Worm (Caenorhabditis elegans) whole organism, L4 larva: ENCODE results near the gene F25G6.9.

Experiments used
- F26F4.8 ChIP-seq: fragments of 200-800 bp; sonication (Bioruptor generic); conservative IDR thresholded peaks from 2 replicates; pipeline ENCODE4 v1.3.6; 2022; ENCODE audit warnings: missing genetic modification characterization, missing compliant biosample characterization
- Y48G9A.11 ChIP-seq: fragments of 200-800 bp; sonication (Bioruptor generic); IDR thresholded peaks from 2 replicates; pipeline ENCODE4 v1.3.6; 2022; ENCODE audit warnings: missing genetic modification reagents, missing genetic modification characterization, missing compliant biosample characterization
- ZK546.5 ChIP-seq, 2 experiments: sonication (generic microtip); optimal IDR thresholded peaks; 2 replicates each; lab custom pipeline; 2017; ENCODE audit warnings: missing biosample characterization in 2 of 2, missing genetic modification characterization in 2 of 2
- ama-1 ChIP-seq: fragments of 150-350 bp; optimal IDR thresholded peaks from 2 replicates; lab custom pipeline; 2014; ENCODE audit warnings: inconsistent platforms, mixed read lengths
- attf-4 ChIP-seq: sonication (generic microtip); optimal IDR thresholded peaks from 3 replicates; lab custom pipeline; 2017; ENCODE audit warnings: missing biosample characterization, missing genetic modification characterization
- ceh-28 ChIP-seq: fragments of 150-350 bp; optimal IDR thresholded peaks from 2 replicates; lab custom pipeline; 2014; ENCODE audit warnings: missing biosample characterization, missing genetic modification reagents, missing genetic modification characterization
- ctbp-1 ChIP-seq: fragments of 200-800 bp; sonication (Bioruptor generic); IDR thresholded peaks from 2 replicates; pipeline ENCODE4 v1.3.6; 2022; ENCODE audit warnings: missing genetic modification reagents, missing genetic modification characterization, missing compliant biosample characterization
- daf-12 ChIP-seq: fragments of 150-350 bp; optimal IDR thresholded peaks from 2 replicates; lab custom pipeline; 2014; ENCODE audit warnings: missing biosample characterization, missing genetic modification reagents, missing genetic modification characterization
- daf-16 ChIP-seq, 3 experiments: sonication (generic microtip); optimal IDR thresholded peaks; 2 replicates each; lab custom pipeline; 2016 to 2017; ENCODE audit warnings: missing genetic modification characterization in 3 of 3, missing genetic modification reagents in 3 of 3, mild to moderate bottlenecking in 2 of 3, missing compliant biosample characterization in 2 of 3, missing biosample characterization in 1 of 3, moderate library complexity in 1 of 3
- daf-19 ChIP-seq: fragments of 200-800 bp; sonication (Bioruptor generic); conservative IDR thresholded peaks from 2 replicates; pipeline ENCODE4 v1.3.6; 2022; ENCODE audit warnings: missing genetic modification characterization, missing compliant biosample characterization
- dmd-6 ChIP-seq: fragments of 200-800 bp; sonication (Bioruptor generic); IDR thresholded peaks from 2 replicates; pipeline ENCODE4 v1.3.6; 2022; ENCODE audit warnings: missing genetic modification reagents, missing genetic modification characterization, missing compliant biosample characterization
- dmd-8 ChIP-seq: fragments of 200-800 bp; sonication (Bioruptor generic); IDR thresholded peaks from 2 replicates; pipeline ENCODE4 v1.3.6; 2022; ENCODE audit warnings: missing genetic modification characterization, missing compliant biosample characterization
- dmd-9 ChIP-seq: fragments of 200-800 bp; sonication (Bioruptor generic); IDR thresholded peaks from 2 replicates; pipeline ENCODE4 v1.3.6; 2022; ENCODE audit warnings: missing genetic modification reagents, missing genetic modification characterization, missing compliant biosample characterization
- duxl-1 ChIP-seq: sonication (generic microtip); optimal IDR thresholded peaks from 2 replicates; lab custom pipeline; 2016; ENCODE audit warnings: mild to moderate bottlenecking, missing genetic modification characterization, moderate library complexity, missing compliant biosample characterization; ENCODE audit not compliant: poor library complexity
- egl-43 ChIP-seq: fragments of 200-800 bp; sonication (Bioruptor generic); IDR thresholded peaks from 2 replicates; pipeline ENCODE4 v1.3.6; 2022; ENCODE audit warnings: missing genetic modification reagents, missing genetic modification characterization, missing compliant biosample characterization
- fos-1 ChIP-seq: fragments of 150-350 bp; optimal IDR thresholded peaks from 2 replicates; lab custom pipeline; 2014; ENCODE audit warnings: missing biosample characterization, missing genetic modification characterization
- hlh-11 ChIP-seq: fragments of 200-800 bp; sonication (Bioruptor generic); optimal IDR thresholded peaks from 2 replicates; lab custom pipeline; 2018; ENCODE audit warnings: mild to moderate bottlenecking, missing genetic modification characterization, missing compliant biosample characterization
- hlh-30 ChIP-seq: sonication (generic microtip); optimal IDR thresholded peaks from 2 replicates; lab custom pipeline; 2017; ENCODE audit warnings: antibody characterized with exemption, mild to moderate bottlenecking, missing genetic modification characterization, missing compliant biosample characterization; ENCODE audit not compliant: insufficient read depth
- hmg-1.1 ChIP-seq: fragments of 200-800 bp; sonication (Bioruptor generic); IDR thresholded peaks from 2 replicates; pipeline ENCODE4 v1.3.6; 2022; ENCODE audit warnings: missing genetic modification reagents, missing genetic modification characterization, missing compliant biosample characterization
- lim-7 ChIP-seq: fragments of 200-800 bp; sonication (Bioruptor generic); IDR thresholded peaks from 2 replicates; pipeline ENCODE4 v1.3.6; 2022; ENCODE audit warnings: missing genetic modification characterization, missing compliant biosample characterization
- lin-1 ChIP-seq: fragments of 200-800 bp; sonication (Bioruptor generic); IDR thresholded peaks from 2 replicates; pipeline ENCODE4 v1.3.6; 2022; ENCODE audit warnings: missing genetic modification reagents, missing genetic modification characterization, missing compliant biosample characterization
- lin-13 ChIP-seq: fragments of 150-350 bp; optimal IDR thresholded peaks from 2 replicates; lab custom pipeline; 2014; ENCODE audit warnings: missing biosample characterization, missing genetic modification reagents, missing genetic modification characterization
- lin-15B ChIP-seq: fragments of 150-350 bp; sonication (generic microtip); optimal IDR thresholded peaks from 3 replicates; lab custom pipeline; 2014; ENCODE audit warnings: missing biosample characterization, missing genetic modification characterization
- lin-38 ChIP-seq: fragments of 200-800 bp; sonication (Bioruptor generic); IDR thresholded peaks from 2 replicates; pipeline ENCODE4 v1.3.6; 2022; ENCODE audit warnings: missing genetic modification reagents, missing genetic modification characterization, missing compliant biosample characterization
- lin-39 ChIP-seq: fragments of 150-350 bp; optimal IDR thresholded peaks from 2 replicates; lab custom pipeline; 2014; ENCODE audit warnings: missing biosample characterization, missing genetic modification reagents, missing genetic modification characterization
- lsy-2 ChIP-seq, 2 experiments: fragments of 150-350 bp in 1 of 2; sonication (generic microtip) in 1 of 2; optimal IDR thresholded peaks; 2 replicates each; lab custom pipeline; 2014 to 2017; ENCODE audit warnings: missing biosample characterization in 2 of 2, missing genetic modification characterization in 2 of 2
- madf-5 ChIP-seq, 2 experiments: fragments of 200-800 bp; sonication (Bioruptor generic); IDR thresholded peaks; 2 replicates each; pipeline ENCODE4 v1.3.6; 2022; ENCODE audit warnings: missing compliant biosample characterization in 2 of 2, missing genetic modification characterization in 2 of 2
- madf-9 ChIP-seq: fragments of 200-800 bp; sonication (Bioruptor generic); conservative IDR thresholded peaks from 2 replicates; pipeline ENCODE4 v1.3.6; 2022; ENCODE audit warnings: missing genetic modification reagents, missing genetic modification characterization, missing compliant biosample characterization
- mdl-1 ChIP-seq, 2 experiments: fragments of 150-350 bp in 1 of 2; sonication (generic microtip) in 1 of 2; optimal IDR thresholded peaks; 2 replicates each; lab custom pipeline; 2014 to 2017; ENCODE audit warnings: missing biosample characterization in 2 of 2, missing genetic modification characterization in 2 of 2
- mdt-29 ChIP-seq: fragments of 200-800 bp; sonication (Bioruptor generic); IDR thresholded peaks from 2 replicates; pipeline ENCODE4 v1.3.6; 2022; ENCODE audit warnings: missing genetic modification reagents, missing genetic modification characterization, missing compliant biosample characterization
- mep-1 ChIP-seq: fragments of 150-350 bp; sonication (generic microtip); optimal IDR thresholded peaks from 3 replicates; lab custom pipeline; 2014; ENCODE audit warnings: missing biosample characterization, missing genetic modification characterization
- nhr-11 ChIP-seq: fragments of 150-350 bp; optimal IDR thresholded peaks from 2 replicates; lab custom pipeline; 2014; ENCODE audit warnings: missing biosample characterization, missing genetic modification characterization
- nhr-25 ChIP-seq: sonication (generic microtip); optimal IDR thresholded peaks from 2 replicates; lab custom pipeline; 2017; ENCODE audit warnings: missing genetic modification characterization, mild to moderate bottlenecking, missing compliant biosample characterization, antibody characterized with exemption, moderate library complexity, borderline replicate concordance; ENCODE audit not compliant: insufficient read depth
- nhr-28 ChIP-seq: fragments of 150-350 bp; optimal IDR thresholded peaks from 2 replicates; lab custom pipeline; 2014; ENCODE audit warnings: missing biosample characterization, missing genetic modification characterization
- nhr-41 ChIP-seq: fragments of 200-800 bp; sonication (Bioruptor generic); IDR thresholded peaks from 2 replicates; pipeline ENCODE4 v1.3.6; 2022; ENCODE audit warnings: missing genetic modification reagents, missing genetic modification characterization, missing compliant biosample characterization
- nhr-42 ChIP-seq: fragments of 200-800 bp; sonication (Bioruptor generic); IDR thresholded peaks from 2 replicates; pipeline ENCODE4 v1.3.6; 2022; ENCODE audit warnings: missing genetic modification characterization, missing compliant biosample characterization
- nhr-6 ChIP-seq: fragments of 150-350 bp; optimal IDR thresholded peaks from 2 replicates; lab custom pipeline; 2014; ENCODE audit warnings: missing biosample characterization, missing genetic modification characterization
- nhr-77 ChIP-seq: fragments of 150-350 bp; optimal IDR thresholded peaks from 2 replicates; lab custom pipeline; 2014; ENCODE audit warnings: missing biosample characterization, missing genetic modification characterization
- php-3 ChIP-seq: fragments of 200-800 bp; sonication (Bioruptor generic); IDR thresholded peaks from 2 replicates; pipeline ENCODE4 v1.3.6; 2022; ENCODE audit warnings: missing genetic modification reagents, missing genetic modification characterization, missing compliant biosample characterization
- saeg-2 ChIP-seq: fragments of 200-800 bp; sonication (Bioruptor generic); IDR thresholded peaks from 2 replicates; pipeline ENCODE4 v1.3.6; 2022; ENCODE audit warnings: missing genetic modification reagents, missing genetic modification characterization, missing compliant biosample characterization
- tra-1 ChIP-seq: fragments of 200-800 bp; sonication (Bioruptor generic); IDR thresholded peaks from 2 replicates; pipeline ENCODE4 v1.3.6; 2022; ENCODE audit warnings: missing genetic modification reagents, missing genetic modification characterization, missing compliant biosample characterization
- unc-62 ChIP-seq, 3 experiments: fragments of 150-350 bp in 1 of 3; sonication (generic microtip); optimal IDR thresholded peaks in 2 of 3; peaks in 1 of 3; 1 replicate in 1 of 3; 2 replicates in 2 of 3; lab custom pipeline; 2014 to 2017; ENCODE audit warnings: missing biosample characterization in 3 of 3, missing genetic modification characterization in 3 of 3, missing genetic modification reagents in 3 of 3, missing genotype in 1 of 3
- zag-1 ChIP-seq: fragments of 150-350 bp; optimal IDR thresholded peaks from 2 replicates; lab custom pipeline; 2014; ENCODE audit warnings: missing biosample characterization, missing genetic modification characterization
- zfp-2 ChIP-seq: sonication (generic microtip); optimal IDR thresholded peaks from 2 replicates; lab custom pipeline; 2016; ENCODE audit warnings: mild to moderate bottlenecking, missing genetic modification characterization, missing compliant biosample characterization

F25G6.9 gene

ce11 chrV:8599957-8600356, 30.2 kb upstream of the F25G6.9 start:
- TF ChIP-seq mep-1 (no peak), mdl-1 (tag; optimal IDR thresholded peaks at IDR 0.05; lab: Kevin White, UChicago) (no peak), lin-13 (GFP tag; lab: Kevin White, UChicago) (no peak), php-3 (no peak)
- TF ChIP-seq, all 104 proteins: peak for 0

- TF ChIP-seq fos-1 (tag; lab: Kevin White, UChicago) (no peak), nhr-11 (no peak), mdt-29 (GFP tag; lab: Robert Waterston, UW) (no peak), Y48G9A.11 (no peak)
- TF ChIP-seq, all 104 proteins: peak for 0
Observed at ce11 chrV:8599192-8599591, 29.4 kb upstream of the F25G6.9 start, which contains the start of gene F41E6.7. Gene F41E6.7 (minus strand): TSS chrV:8599292.

ce11 chrV:8594105-8594964, 24.5 kb upstream of the F25G6.9 start, which contains the start of gene tag-196:
Gene tag-196 (plus strand): TSS chrV:8594914.
- TF ChIP-seq nhr-42 (GFP tag; lab: Robert Waterston, UW) = no peak
- no peak for TF ChIP-seq daf-12 (tag; lab: Kevin White, UChicago)
- no peak for TF ChIP-seq dmd-9 (GFP tag; lab: Robert Waterston, UW)
- no peak for TF ChIP-seq lin-1 (GFP tag; lab: Robert Waterston, UW)
- no peak for TF ChIP-seq nhr-6 (tag; lab: Kevin White, UChicago)
- no peak for TF ChIP-seq daf-19 (GFP tag; lab: Robert Waterston, UW)
- TF ChIP-seq daf-16 (GFP tag; optimal IDR thresholded peaks at IDR 0.05; lab: Kevin White, UChicago) = peak in 1 of 2 experiments; percentile 44
- no peak for TF ChIP-seq daf-16 (tag; optimal IDR thresholded peaks at IDR 0.05; lab: Kevin White, UChicago)
- TF ChIP-seq unc-62 (GFP tag; optimal IDR thresholded peaks at IDR 0.05 in 1 of 2; lab: Kevin White, UChicago) = peak in 1 of 2 experiments; percentile 77
- TF ChIP-seq unc-62 (tag; optimal IDR thresholded peaks at IDR 0.05; lab: Kevin White, UChicago) = no peak
- no peak for TF ChIP-seq nhr-77 (tag; lab: Kevin White, UChicago)
- peak; percentile 92 for TF ChIP-seq hlh-30
- TF ChIP-seq dmd-8 (GFP tag; lab: Robert Waterston, UW) = no peak
- no peak for TF ChIP-seq attf-4 (tag; lab: Kevin White, UChicago)
- peak; percentile 68 for TF ChIP-seq nhr-11
- TF ChIP-seq mdt-29 (GFP tag; lab: Robert Waterston, UW) = no peak
- TF ChIP-seq mep-1 = no peak
- TF ChIP-seq nhr-25 (tag; lab: Kevin White, UChicago) = no peak
- TF ChIP-seq Y48G9A.11 = no peak
- no peak for TF ChIP-seq ceh-28 (tag; lab: Kevin White, UChicago)
- peak; percentile 70 for TF ChIP-seq hlh-11 (tag; lab: Kevin White, UChicago)
- TF ChIP-seq lin-15B (tag; lab: Kevin White, UChicago) = no peak
- TF ChIP-seq saeg-2 = no peak
- peak in 1 of 2 experiments; percentile 14 for TF ChIP-seq lsy-2 (tag; optimal IDR thresholded peaks at IDR 0.05; lab: Kevin White, UChicago)
- TF ChIP-seq nhr-28 = peak; percentile 12
- TF ChIP-seq madf-5 (GFP tag; IDR thresholded peaks at IDR 0.05; lab: Robert Waterston, UW) = no peak
- no peak for TF ChIP-seq duxl-1 (tag; lab: Kevin White, UChicago)
- TF ChIP-seq dmd-6 (GFP tag; lab: Robert Waterston, UW) = no peak
- no peak for TF ChIP-seq F26F4.8 (GFP tag; lab: Robert Waterston, UW)
- no peak for TF ChIP-seq nhr-41 (GFP tag; lab: Robert Waterston, UW)
- TF ChIP-seq ctbp-1 (GFP tag; lab: Robert Waterston, UW) = no peak
- no peak for TF ChIP-seq lin-39 (tag; lab: Kevin White, UChicago)
- no peak for TF ChIP-seq ZK546.5 (tag; optimal IDR thresholded peaks at IDR 0.05; lab: Kevin White, UChicago)
- no peak for TF ChIP-seq madf-9
- no peak for TF ChIP-seq lim-7 (GFP tag; lab: Robert Waterston, UW)
- no peak for TF ChIP-seq zag-1 (tag; lab: Kevin White, UChicago)
- no peak for TF ChIP-seq egl-43 (GFP tag; lab: Robert Waterston, UW)
- 0 out of 2 replicates have a peak, but pooled peaks have one; percentile 17 for TF ChIP-seq hmg-1.1 (GFP tag; lab: Robert Waterston, UW)
- no peak for TF ChIP-seq lin-38 (GFP tag; lab: Robert Waterston, UW)
- TF ChIP-seq ama-1 (lab: Kevin White, UChicago) = no peak
- TF ChIP-seq tra-1 = no peak
- no peak for TF ChIP-seq zfp-2
